Fruit fly (Drosophila melanogaster) whole organism, wandering third instar larva: ENCODE data around the gene sing.

ENCODE experiments used
- GATAd ChIP-seq: sonication (Bioruptor generic); optimal IDR thresholded peaks from 2 replicates; lab custom pipeline; 2016; ENCODE audit warnings: missing biosample characterization, missing genetic modification characterization
- Hr78 ChIP-seq: fragments of >200 bp; optimal IDR thresholded peaks from 2 replicates; lab custom pipeline; 2017; ENCODE audit warnings: missing biosample characterization, missing genetic modification characterization
- Myc ChIP-seq: fragments of >200 bp; optimal IDR thresholded peaks from 2 replicates; lab custom pipeline; 2017
- Vsx2 ChIP-seq: fragments of 200-300, 225-300 bp; sonication (Bioruptor generic); optimal IDR thresholded peaks from 2 replicates; lab custom pipeline; 2018; ENCODE audit warnings: missing biosample characterization, missing genetic modification characterization; ENCODE audit not compliant: partially characterized antibody
- br ChIP-seq: fragments of 200-800 bp; sonication (Bioruptor generic); optimal IDR thresholded peaks from 2 replicates; lab custom pipeline; 2016; ENCODE audit warnings: missing biosample characterization, missing genetic modification characterization
- brk ChIP-seq: fragments of 200-800 bp; sonication (Bioruptor generic); optimal IDR thresholded peaks from 2 replicates; lab custom pipeline; 2016; ENCODE audit warnings: missing biosample characterization, mild to moderate bottlenecking, missing genetic modification characterization
- h ChIP-seq: fragments of 200-800 bp; sonication (Bioruptor generic); optimal IDR thresholded peaks from 3 replicates; lab custom pipeline; 2016; ENCODE audit warnings: missing biosample characterization, mild to moderate bottlenecking, missing genetic modification characterization
- psq ChIP-seq: fragments of 200-800 bp; sonication (Bioruptor generic); optimal IDR thresholded peaks from 3 replicates; lab custom pipeline; 2017; ENCODE audit warnings: missing biosample characterization, mild to moderate bottlenecking, missing genetic modification characterization, moderate library complexity
- usp ChIP-seq: fragments of >200 bp; optimal IDR thresholded peaks from 2 replicates; lab custom pipeline; 2017; ENCODE audit warnings: missing biosample characterization, missing genetic modification characterization
- woc ChIP-seq: sonication (Bioruptor generic); optimal IDR thresholded peaks from 2 replicates; lab custom pipeline; 2016; ENCODE audit warnings: missing biosample characterization, mild to moderate bottlenecking, missing genetic modification characterization

- TF ChIP-seq Myc (no peak), Hr78 (GFP tag; lab: Kevin White, UChicago) (no peak), psq (GFP tag; lab: Kevin White, UChicago) (no peak), brk (GFP tag; lab: Kevin White, UChicago) (no peak), usp (GFP tag; lab: Kevin White, UChicago) (no peak), br (GFP tag; lab: Kevin White, UChicago) (no peak), Vsx2 (no peak), h (GFP tag; lab: Kevin White, UChicago) (no peak), woc (GFP tag; lab: Kevin White, UChicago) (no peak), GATAd (GFP tag; lab: Kevin White, UChicago) (no peak)
Observed at dm6 chrX:16711003-16711402, 31.9 kb downstream of the sing start, which contains the start of gene CG13008.
